Comparison of ENCODE assay signal across 1 worm cellular context in the genomic region with DNA sequence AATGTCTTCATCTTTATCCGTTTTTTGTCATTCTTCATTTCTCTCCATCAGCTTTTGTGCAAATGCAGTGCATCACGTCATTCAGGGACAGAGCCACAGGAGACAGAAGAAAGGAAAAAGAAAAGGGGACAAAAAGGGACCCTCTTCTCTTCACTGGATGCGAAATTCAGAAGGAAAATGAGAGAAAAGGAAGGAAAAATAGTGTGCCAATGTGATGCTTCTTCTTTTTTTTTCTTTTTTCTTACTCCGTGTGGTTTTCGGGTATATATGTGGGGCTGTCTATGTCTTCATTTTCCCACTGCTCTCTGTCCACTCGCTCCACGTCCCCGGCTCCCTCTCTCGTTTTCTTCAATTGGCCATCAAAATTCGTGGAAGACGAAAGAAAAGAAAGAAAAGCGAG.
TF ChIP-seq lines count a peak whose summit lies in the region.

No protein-coding gene starts in this region.

TF ChIP-seq in whole organism, L2 larva, 48 proteins besides CTCF, POLR2A, EP300 and RAD21 (continued from another document):
- TF ChIP-seq alr-1 (tag; optimal IDR thresholded peaks at IDR 0.05; lab: Kevin White, UChicago) = no peak
- no peak for TF ChIP-seq blmp-1 (tag; optimal IDR thresholded peaks at IDR 0.05; lab: Kevin White, UChicago; ENCODE audit: insufficient read depth)
- no peak for TF ChIP-seq ceh-82 (tag; optimal IDR thresholded peaks at IDR 0.05; lab: Kevin White, UChicago)
- TF ChIP-seq nhr-25 (tag; optimal IDR thresholded peaks at IDR 0.05; lab: Kevin White, UChicago) = no peak
- peak; percentile 31 for TF ChIP-seq lin-39 (tag; optimal IDR thresholded peaks at IDR 0.05; lab: Kevin White, UChicago)
- TF ChIP-seq crh-2 (tag; optimal IDR thresholded peaks at IDR 0.05; lab: Kevin White, UChicago) = peak; percentile 46
- peak; percentile 28 for TF ChIP-seq nhr-6 (tag; optimal IDR thresholded peaks at IDR 0.05; lab: Kevin White, UChicago)
